Fruit fly (Drosophila melanogaster) whole organism, wandering third instar larva: Measurements from ENCODE around the gene CG6294.

ENCODE experiments used
- Abd-B ChIP-seq: fragments of >200 bp; optimal IDR thresholded peaks from 2 replicates; lab custom pipeline; 2017; ENCODE audit warnings: missing biosample characterization, missing genetic modification characterization
- CG32264 ChIP-seq: fragments of 200-800 bp; sonication (Bioruptor generic); optimal IDR thresholded peaks from 2 replicates; lab custom pipeline; 2016; ENCODE audit warnings: missing biosample characterization, missing genetic modification characterization
- CG9705 ChIP-seq: fragments of 200-800 bp; sonication (Bioruptor generic); optimal IDR thresholded peaks from 2 replicates; lab custom pipeline; 2018; ENCODE audit warnings: missing biosample characterization, mild to moderate bottlenecking, missing genetic modification characterization
- CrebA ChIP-seq: fragments of 200-800 bp; sonication (Bioruptor generic); optimal IDR thresholded peaks from 2 replicates; lab custom pipeline; 2016; ENCODE audit warnings: missing biosample characterization, mild to moderate bottlenecking, missing genetic modification characterization, borderline replicate concordance
- Dfd ChIP-seq: fragments of >200 bp; optimal IDR thresholded peaks from 2 replicates; lab custom pipeline; 2017; ENCODE audit warnings: missing biosample characterization, missing genetic modification characterization
- Dif ChIP-seq: fragments of 200-275, 200-300 bp; sonication (Bioruptor generic); optimal IDR thresholded peaks from 2 replicates; lab custom pipeline; 2018; ENCODE audit warnings: missing biosample characterization, missing genetic modification characterization; ENCODE audit not compliant: partially characterized antibody
- GATAd ChIP-seq: sonication (Bioruptor generic); optimal IDR thresholded peaks from 2 replicates; lab custom pipeline; 2016; ENCODE audit warnings: missing biosample characterization, missing genetic modification characterization
- HLH106 ChIP-seq: fragments of 200-800 bp; optimal IDR thresholded peaks from 3 replicates; lab custom pipeline; 2019; ENCODE audit warnings: missing biosample characterization, mild to moderate bottlenecking, missing genetic modification characterization, moderate library complexity
- Hnf4 ChIP-seq: fragments of 200-800 bp; sonication (Bioruptor generic); optimal IDR thresholded peaks from 2 replicates; lab custom pipeline; 2016; ENCODE audit warnings: missing biosample characterization, mild to moderate bottlenecking, missing genetic modification characterization
- Hr78 ChIP-seq: fragments of >200 bp; optimal IDR thresholded peaks from 2 replicates; lab custom pipeline; 2017; ENCODE audit warnings: missing biosample characterization, missing genetic modification characterization
- Hr83 ChIP-seq: fragments of 200-300 bp; sonication (Bioruptor generic); optimal IDR thresholded peaks from 2 replicates; lab custom pipeline; 2016; ENCODE audit warnings: missing biosample characterization, mild to moderate bottlenecking, missing genetic modification characterization, moderate library complexity; ENCODE audit not compliant: poor library complexity, severe bottlenecking
- Jra ChIP-seq: sonication (Bioruptor generic); optimal IDR thresholded peaks from 2 replicates; lab custom pipeline; 2016; ENCODE audit warnings: missing biosample characterization, missing genetic modification characterization
- Mio ChIP-seq: sonication (Bioruptor generic); optimal IDR thresholded peaks from 2 replicates; lab custom pipeline; 2016; ENCODE audit warnings: missing biosample characterization, missing genetic modification characterization
- Myc ChIP-seq: fragments of >200 bp; optimal IDR thresholded peaks from 2 replicates; lab custom pipeline; 2017
- N ChIP-seq: fragments of >200 bp; optimal IDR thresholded peaks from 2 replicates; lab custom pipeline; 2018; ENCODE audit warnings: missing biosample characterization, missing external identifiers, missing genetic modification characterization
- OdsH ChIP-seq: fragments of 200-800 bp; sonication (Bioruptor generic); optimal IDR thresholded peaks from 2 replicates; lab custom pipeline; 2016; ENCODE audit warnings: missing biosample characterization, mild to moderate bottlenecking, missing genetic modification characterization
- Rel ChIP-seq, 2 experiments: fragments of 200-800 bp; sonication (Bioruptor generic) in 1 of 2; optimal IDR thresholded peaks; 2 replicates in 1 of 2; 3 replicates in 1 of 2; lab custom pipeline; 2016 to 2019; ENCODE audit warnings: mild to moderate bottlenecking in 2 of 2, missing biosample characterization in 2 of 2, missing genetic modification characterization in 2 of 2, moderate library complexity in 1 of 2
- Sp1 ChIP-seq: fragments of 200-800 bp; sonication (Bioruptor generic); optimal IDR thresholded peaks from 3 replicates; lab custom pipeline; 2019; ENCODE audit warnings: missing biosample characterization, mild to moderate bottlenecking, missing genetic modification characterization, moderate library complexity
- Vsx2 ChIP-seq: fragments of 200-300, 225-300 bp; sonication (Bioruptor generic); optimal IDR thresholded peaks from 2 replicates; lab custom pipeline; 2018; ENCODE audit warnings: missing biosample characterization, missing genetic modification characterization; ENCODE audit not compliant: partially characterized antibody
- br ChIP-seq: fragments of 200-800 bp; sonication (Bioruptor generic); optimal IDR thresholded peaks from 2 replicates; lab custom pipeline; 2016; ENCODE audit warnings: missing biosample characterization, missing genetic modification characterization
- brk ChIP-seq: fragments of 200-800 bp; sonication (Bioruptor generic); optimal IDR thresholded peaks from 2 replicates; lab custom pipeline; 2016; ENCODE audit warnings: missing biosample characterization, mild to moderate bottlenecking, missing genetic modification characterization
- dl ChIP-seq, 2 experiments: fragments of 175-275, 200-275 bp in 1 of 2; fragments of 200-275 bp in 1 of 2; sonication (Bioruptor generic); optimal IDR thresholded peaks; lab custom pipeline; 2018; ENCODE audit warnings: mild to moderate bottlenecking in 2 of 2, missing biosample characterization in 2 of 2, missing genetic modification characterization in 2 of 2, moderate library complexity in 2 of 2; ENCODE audit not compliant: partially characterized antibody in 2 of 2, insufficient read depth in 1 of 2
- dmrt93B ChIP-seq: fragments of 200-800 bp; sonication (Bioruptor generic); optimal IDR thresholded peaks from 2 replicates; lab custom pipeline; 2018; ENCODE audit warnings: missing biosample characterization, mild to moderate bottlenecking, missing genetic modification characterization
- dsf ChIP-seq: sonication (Bioruptor generic); optimal IDR thresholded peaks from 2 replicates; lab custom pipeline; 2016; ENCODE audit warnings: missing biosample characterization, missing genetic modification characterization, borderline replicate concordance
- ey ChIP-seq: fragments of 200-800 bp; sonication (Bioruptor generic); optimal IDR thresholded peaks from 2 replicates; lab custom pipeline; 2016; ENCODE audit warnings: missing biosample characterization, missing genetic modification characterization
- foxo ChIP-seq, 2 experiments: fragments of 200-800 bp; sonication (Bioruptor generic); optimal IDR thresholded peaks; 2 replicates in 1 of 2; 3 replicates in 1 of 2; lab custom pipeline; 2016 to 2017; ENCODE audit warnings: missing biosample characterization in 2 of 2, missing genetic modification characterization in 2 of 2
- fru ChIP-seq: fragments of 200-800 bp; sonication (Bioruptor generic); optimal IDR thresholded peaks from 3 replicates; lab custom pipeline; 2016; ENCODE audit warnings: missing biosample characterization, mild to moderate bottlenecking, missing genetic modification characterization
- h ChIP-seq: fragments of 200-800 bp; sonication (Bioruptor generic); optimal IDR thresholded peaks from 3 replicates; lab custom pipeline; 2016; ENCODE audit warnings: missing biosample characterization, mild to moderate bottlenecking, missing genetic modification characterization
- jim ChIP-seq: fragments of 175-275, 200-325 bp; sonication (Bioruptor generic); optimal IDR thresholded peaks from 2 replicates; lab custom pipeline; 2016; ENCODE audit warnings: missing biosample characterization, mild to moderate bottlenecking, missing genetic modification characterization
- lola ChIP-seq: fragments of >200 bp; optimal IDR thresholded peaks from 2 replicates; lab custom pipeline; 2017; ENCODE audit warnings: missing biosample characterization, missing genetic modification characterization
- pan ChIP-seq: fragments of >200 bp; optimal IDR thresholded peaks from 2 replicates; lab custom pipeline; 2017
- psq ChIP-seq: fragments of 200-800 bp; sonication (Bioruptor generic); optimal IDR thresholded peaks from 3 replicates; lab custom pipeline; 2017; ENCODE audit warnings: missing biosample characterization, mild to moderate bottlenecking, missing genetic modification characterization, moderate library complexity
- rgr ChIP-seq: fragments of 200-800 bp; sonication (Bioruptor generic); optimal IDR thresholded peaks from 3 replicates; lab custom pipeline; 2016; ENCODE audit warnings: missing biosample characterization, mild to moderate bottlenecking, missing genetic modification characterization
- sage ChIP-seq: fragments of 200-800 bp; sonication (Bioruptor generic); optimal IDR thresholded peaks from 2 replicates; lab custom pipeline; 2016; ENCODE audit warnings: missing biosample characterization, mild to moderate bottlenecking, missing genetic modification characterization
- sv ChIP-seq: fragments of 200-800 bp; sonication (Bioruptor generic); optimal IDR thresholded peaks from 3 replicates; lab custom pipeline; 2016; ENCODE audit warnings: missing biosample characterization, missing genetic modification characterization
- tai ChIP-seq: sonication (Bioruptor generic); optimal IDR thresholded peaks from 2 replicates; lab custom pipeline; 2016; ENCODE audit warnings: missing biosample characterization, missing genetic modification characterization
- usp ChIP-seq: fragments of >200 bp; optimal IDR thresholded peaks from 2 replicates; lab custom pipeline; 2017; ENCODE audit warnings: missing biosample characterization, missing genetic modification characterization
- woc ChIP-seq: sonication (Bioruptor generic); optimal IDR thresholded peaks from 2 replicates; lab custom pipeline; 2016; ENCODE audit warnings: missing biosample characterization, mild to moderate bottlenecking, missing genetic modification characterization

Gene CG6294

dm6 chrX:15450327-15450644, 12.2 kb upstream of the CG6294 start:
- TF ChIP-seq HLH106 = no peak
- TF ChIP-seq dl (GFP tag; optimal IDR thresholded peaks at IDR 0.05; lab: Kevin White, UChicago; ENCODE audit: insufficient read depth in 1 of 2, partially characterized antibody in 2 of 2) = no peak
- TF ChIP-seq Hr83 (GFP tag; lab: Kevin White, UChicago) = no peak

DNA sequence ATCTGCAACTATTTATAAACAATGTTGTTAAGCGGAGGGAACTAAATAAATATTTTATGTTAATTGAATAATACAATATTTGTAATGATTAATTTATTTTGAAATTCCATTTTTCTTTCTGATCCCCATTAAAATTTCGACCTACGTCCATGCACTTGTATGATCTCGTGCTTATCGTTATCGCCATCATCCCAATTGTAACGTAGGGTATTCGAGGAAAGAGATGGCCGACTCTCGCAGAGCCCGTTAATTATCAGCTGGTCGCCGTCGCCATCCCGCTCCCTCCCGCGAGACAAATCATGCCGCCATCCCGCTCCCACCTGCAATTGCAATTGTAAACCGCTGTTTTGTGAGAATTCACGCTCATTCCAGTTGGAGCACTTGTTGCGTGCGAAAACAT, 9.4 kb upstream of the CG6294 start, which contains the start of gene CG11655:
Gene CG11655 (plus strand): TSS at position 351 of the 400 bp plus-strand sequence.
- TF ChIP-seq br (GFP tag; lab: Kevin White, UChicago) (no peak), Dif (GFP tag; lab: Kevin White, UChicago) (no peak), rgr (GFP tag; lab: Kevin White, UChicago) (peak; percentile 57), usp (GFP tag; lab: Kevin White, UChicago) (no peak), Rel (GFP tag; optimal IDR thresholded peaks at IDR 0.05; lab: Kevin White, UChicago) (no peak), Rel (tag; optimal IDR thresholded peaks at IDR 0.05; lab: Kevin White, UChicago) (peak; percentile 48), Hr78 (GFP tag; lab: Kevin White, UChicago) (no peak), foxo (GFP tag; optimal IDR thresholded peaks at IDR 0.05; lab: Kevin White, UChicago) (peak in 1 of 2 experiments; percentile 68), Jra (GFP tag; lab: Kevin White, UChicago) (no peak), h (peak; percentile 59), Mio (GFP tag; lab: Kevin White, UChicago) (no peak), lola (GFP tag; lab: Kevin White, UChicago) (no peak), jim (GFP tag; lab: Kevin White, UChicago) (no peak), GATAd (GFP tag; lab: Kevin White, UChicago) (no peak), CG9705 (GFP tag; lab: Kevin White, UChicago) (peak; percentile 6), Hr83 (GFP tag; lab: Kevin White, UChicago) (no peak), HLH106 (peak; percentile 54), tai (GFP tag; lab: Kevin White, UChicago) (no peak), psq (GFP tag; lab: Kevin White, UChicago) (peak; percentile 45), Abd-B (no peak), Myc (peak; percentile 3), Dfd (GFP tag; lab: Kevin White, UChicago) (no peak), OdsH (GFP tag; lab: Kevin White, UChicago) (peak; percentile 43), N (GFP tag; lab: Kevin White, UChicago) (no peak), fru (GFP tag; lab: Kevin White, UChicago) (peak; percentile 53), CG32264 (GFP tag; lab: Kevin White, UChicago) (no peak), sv (GFP tag; lab: Kevin White, UChicago) (no peak), Sp1 (GFP tag; lab: Kevin White, UChicago) (peak; percentile 44), pan (lab: Kevin White, UChicago) (no peak), sage (GFP tag; lab: Kevin White, UChicago) (no peak), ey (GFP tag; lab: Kevin White, UChicago) (peak; percentile 21), Vsx2 (GFP tag; lab: Kevin White, UChicago) (no peak), Hnf4 (GFP tag; lab: Kevin White, UChicago) (no peak), dl (GFP tag; optimal IDR thresholded peaks at IDR 0.05; lab: Kevin White, UChicago; ENCODE audit: insufficient read depth in 1 of 2, partially characterized antibody in 2 of 2) (no peak), brk (no peak), dmrt93B (GFP tag; lab: Kevin White, UChicago) (no peak), woc (GFP tag; lab: Kevin White, UChicago) (no peak), dsf (no peak), CrebA (GFP tag; lab: Kevin White, UChicago) (no peak)
- TF ChIP-seq, all 38 proteins: peak for 12

DNA sequence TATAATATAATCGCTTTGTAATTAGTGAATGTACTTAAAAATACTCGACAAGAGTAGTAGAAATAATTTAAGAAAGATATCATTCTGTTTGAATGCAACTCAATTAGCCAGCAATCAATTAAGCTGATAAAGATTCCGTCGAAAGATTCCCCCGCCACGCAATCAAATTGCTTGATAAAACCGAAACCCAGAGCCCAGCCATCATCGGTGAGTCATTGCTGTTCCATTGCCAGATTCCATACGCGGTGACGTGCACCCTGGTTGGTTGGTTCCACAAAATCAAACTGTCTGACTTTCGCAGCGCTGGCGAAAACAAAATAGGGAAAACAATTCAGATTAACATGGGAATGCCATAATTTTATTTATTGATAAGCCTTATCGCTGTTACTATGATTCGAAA, 2.0 kb downstream of the CG6294 start:
- TF ChIP-seq Hnf4 (GFP tag; lab: Kevin White, UChicago) (no peak), Rel (GFP tag; optimal IDR thresholded peaks at IDR 0.05; lab: Kevin White, UChicago) (no peak), Rel (tag; optimal IDR thresholded peaks at IDR 0.05; lab: Kevin White, UChicago) (peak; percentile 87), Dfd (GFP tag; lab: Kevin White, UChicago) (no peak), jim (GFP tag; lab: Kevin White, UChicago) (no peak), woc (GFP tag; lab: Kevin White, UChicago) (no peak), usp (GFP tag; lab: Kevin White, UChicago) (no peak)
